Fruit fly (Drosophila melanogaster) whole organism, embryonic: ENCODE data around the gene CG34454.
A peak's percentile ranks its signal among the peaks of the same experiment; 100 is the strongest.

Experiments used
- Adf1 ChIP-seq: fragments of 200-800 bp; sonication (Bioruptor generic); IDR thresholded peaks from 2 replicates; pipeline ENCODE4 v1.3.6; 2022; ENCODE audit warnings: missing biosample characterization, missing genetic modification characterization
- B-H2 ChIP-seq: fragments of 200-800 bp; sonication (Bioruptor generic); optimal IDR thresholded peaks from 2 replicates; lab custom pipeline; 2018; ENCODE audit warnings: missing biosample characterization, mild to moderate bottlenecking, missing genetic modification characterization
- CG10543 ChIP-seq: fragments of 200-800 bp; sonication (Bioruptor generic); optimal IDR thresholded peaks from 3 replicates; lab custom pipeline; 2017; ENCODE audit warnings: missing biosample characterization, mild to moderate bottlenecking, missing genetic modification characterization, moderate library complexity
- CG12071 ChIP-seq: fragments of 200-800 bp; sonication (Bioruptor generic); optimal IDR thresholded peaks from 3 replicates; lab custom pipeline; 2018; ENCODE audit warnings: missing biosample characterization, mild to moderate bottlenecking, missing genetic modification characterization
- CG12155 ChIP-seq: fragments of 200-800 bp; sonication (Bioruptor generic); optimal IDR thresholded peaks from 3 replicates; lab custom pipeline; 2016; ENCODE audit warnings: missing biosample characterization, missing genetic modification characterization
- CG1603 ChIP-seq: fragments of 200-800 bp; sonication (Bioruptor generic); optimal IDR thresholded peaks from 2 replicates; lab custom pipeline; 2019; ENCODE audit warnings: missing biosample characterization, mild to moderate bottlenecking, missing genetic modification characterization, moderate library complexity
- CG17612 ChIP-seq: fragments of 200-800 bp; sonication (Bioruptor generic); IDR thresholded peaks from 2 replicates; pipeline ENCODE4 v1.3.6; 2022; ENCODE audit warnings: missing biosample characterization, missing genetic modification characterization
- CG2116 ChIP-seq: fragments of 200-800 bp; sonication (Bioruptor generic); optimal IDR thresholded peaks from 3 replicates; lab custom pipeline; 2018; ENCODE audit warnings: missing biosample characterization, mild to moderate bottlenecking, missing genetic modification characterization
- CG2120 ChIP-seq: fragments of 200-800 bp; sonication (Bioruptor generic); optimal IDR thresholded peaks from 3 replicates; lab custom pipeline; 2016; ENCODE audit warnings: missing biosample characterization, missing genetic modification characterization
- CG30431 ChIP-seq: fragments of 200-800 bp; sonication (Bioruptor generic); optimal IDR thresholded peaks from 2 replicates; lab custom pipeline; 2017; ENCODE audit warnings: missing biosample characterization, missing genetic modification characterization
- CG32772 ChIP-seq: fragments of 200-800 bp; sonication (Bioruptor generic); IDR thresholded peaks from 2 replicates; pipeline ENCODE4 v1.3.6; 2022; ENCODE audit warnings: missing biosample characterization, missing genetic modification characterization
- CG33557 ChIP-seq: fragments of 200-800 bp; sonication (Bioruptor generic); optimal IDR thresholded peaks from 2 replicates; lab custom pipeline; 2019; ENCODE audit warnings: missing biosample characterization, mild to moderate bottlenecking, missing genetic modification characterization, moderate library complexity
- CG34376 ChIP-seq: fragments of 200-800 bp; sonication (Bioruptor generic); optimal IDR thresholded peaks from 2 replicates; lab custom pipeline; 2018; ENCODE audit warnings: missing biosample characterization, mild to moderate bottlenecking, missing genetic modification characterization
- CG4820 ChIP-seq: fragments of 200-800 bp; sonication (Bioruptor generic); optimal IDR thresholded peaks from 3 replicates; lab custom pipeline; 2016; ENCODE audit warnings: missing biosample characterization, missing genetic modification characterization
- CG5245 ChIP-seq: fragments of 200-800 bp; sonication (Bioruptor generic); optimal IDR thresholded peaks from 3 replicates; lab custom pipeline; 2016; ENCODE audit warnings: missing biosample characterization, missing genetic modification characterization
- CG6765 ChIP-seq: fragments of 200-800 bp; sonication (Bioruptor generic); optimal IDR thresholded peaks from 3 replicates; lab custom pipeline; 2017; ENCODE audit warnings: missing biosample characterization, mild to moderate bottlenecking, missing genetic modification characterization
- CG8290 ChIP-seq, 3 experiments: fragments of 200-800 bp; sonication (Bioruptor generic); optimal IDR thresholded peaks; 2 replicates each; lab custom pipeline; 2016 to 2019; ENCODE audit warnings: missing biosample characterization in 3 of 3, missing genetic modification characterization in 3 of 3, mild to moderate bottlenecking in 2 of 3, moderate library complexity in 1 of 3
- CG8478 ChIP-seq: fragments of >200 bp; optimal IDR thresholded peaks from 2 replicates; lab custom pipeline; 2018
- CG9437 ChIP-seq: fragments of 200-800 bp; sonication (Bioruptor generic); optimal IDR thresholded peaks from 2 replicates; lab custom pipeline; 2018; ENCODE audit warnings: missing biosample characterization, mild to moderate bottlenecking, missing genetic modification characterization
- CHES-1-like ChIP-seq: fragments of 200-800 bp; sonication (Bioruptor generic); optimal IDR thresholded peaks from 2 replicates; lab custom pipeline; 2016; ENCODE audit warnings: missing biosample characterization, missing genetic modification characterization
- E2f2 ChIP-seq: fragments of 200-800 bp; sonication (Bioruptor generic); IDR thresholded peaks from 2 replicates; pipeline ENCODE4 v1.3.6; 2022; ENCODE audit warnings: missing biosample characterization, missing genetic modification characterization
- H2.0 ChIP-seq: fragments of 200-800 bp; sonication (Bioruptor generic); IDR thresholded peaks from 2 replicates; pipeline ENCODE4 v1.3.6; 2022; ENCODE audit warnings: missing biosample characterization, missing genetic modification characterization
- HLH54F ChIP-seq: fragments of 200-800 bp; sonication (Bioruptor generic); optimal IDR thresholded peaks from 3 replicates; lab custom pipeline; 2016; ENCODE audit warnings: missing biosample characterization, missing genetic modification characterization
- MESR4 ChIP-seq: fragments of 200-800 bp; sonication (Bioruptor generic); optimal IDR thresholded peaks from 2 replicates; lab custom pipeline; 2018; ENCODE audit warnings: missing biosample characterization, mild to moderate bottlenecking, missing genetic modification characterization, moderate library complexity
- MTF-1 ChIP-seq: fragments of 200-800 bp; sonication (Bioruptor generic); optimal IDR thresholded peaks from 2 replicates; lab custom pipeline; 2018; ENCODE audit warnings: missing biosample characterization, mild to moderate bottlenecking, missing genetic modification characterization, borderline replicate concordance
- Max ChIP-seq: fragments of 200-800 bp; sonication (Bioruptor generic); optimal IDR thresholded peaks from 2 replicates; lab custom pipeline; 2016; ENCODE audit warnings: missing biosample characterization, mild to moderate bottlenecking, missing genetic modification characterization
- Myb ChIP-seq: fragments of 200-800 bp; sonication (Bioruptor generic); optimal IDR thresholded peaks from 2 replicates; lab custom pipeline; 2016; ENCODE audit warnings: missing biosample characterization, missing genetic modification characterization
- Optix ChIP-seq: fragments of 200-800 bp; sonication (Bioruptor generic); IDR thresholded peaks from 3 replicates; pipeline ENCODE4 v1.3.6; 2022; ENCODE audit warnings: missing biosample characterization, missing genetic modification characterization
- Pdp1 ChIP-seq, 2 experiments: fragments of 200-800 bp; sonication (Bioruptor generic); optimal IDR thresholded peaks; 3 replicates each; lab custom pipeline; 2016; ENCODE audit warnings: missing biosample characterization in 2 of 2, missing genetic modification characterization in 2 of 2, mild to moderate bottlenecking in 1 of 2, moderate library complexity in 1 of 2
- Sin3A ChIP-seq: fragments of >200 bp; optimal IDR thresholded peaks from 2 replicates; lab custom pipeline; 2018
- Tbp ChIP-seq: fragments of >200 bp; optimal IDR thresholded peaks from 2 replicates; lab custom pipeline; 2018; ENCODE audit warnings: missing biosample characterization, missing genetic modification characterization
- Trl ChIP-seq, 3 experiments: fragments of >200 bp in 2 of 3; fragments of 200-800 bp in 1 of 3; sonication (Bioruptor generic) in 1 of 3; optimal IDR thresholded peaks; 2 replicates in 1 of 3; 3 replicates in 2 of 3; lab custom pipeline; 2016 to 2017; ENCODE audit warnings: missing biosample characterization in 1 of 3, missing genetic modification characterization in 1 of 3
- Usf ChIP-seq: fragments of 200-800 bp; sonication (Bioruptor generic); optimal IDR thresholded peaks from 2 replicates; lab custom pipeline; 2017; ENCODE audit warnings: missing genotype, missing biosample characterization, missing genetic modification characterization
- Xrp1 ChIP-seq: fragments of 200-800 bp; sonication (Bioruptor generic); IDR thresholded peaks from 2 replicates; pipeline ENCODE4 v1.3.6; 2022; ENCODE audit warnings: missing biosample characterization, missing genetic modification characterization
- YL-1 ChIP-seq: fragments of 200-800 bp; sonication (Bioruptor generic); optimal IDR thresholded peaks from 3 replicates; lab custom pipeline; 2017; ENCODE audit warnings: missing biosample characterization, mild to moderate bottlenecking, missing genetic modification characterization
- ci ChIP-seq: fragments of 200-800 bp; sonication (Bioruptor generic); IDR thresholded peaks from 3 replicates; pipeline ENCODE4 v1.3.6; 2022; ENCODE audit warnings: missing biosample characterization, missing genetic modification characterization
- crc ChIP-seq: fragments of 200-800 bp; sonication (Bioruptor generic); optimal IDR thresholded peaks from 2 replicates; lab custom pipeline; 2016; ENCODE audit warnings: missing biosample characterization, missing genetic modification characterization
- crol ChIP-seq: fragments of 200-800 bp; sonication (Bioruptor generic); IDR thresholded peaks from 2 replicates; pipeline ENCODE4 v1.3.6; 2022; ENCODE audit warnings: missing biosample characterization, missing genetic modification characterization
- exex ChIP-seq: fragments of 200-800 bp; sonication (Bioruptor generic); optimal IDR thresholded peaks from 4 replicates; lab custom pipeline; 2018; ENCODE audit warnings: missing biosample characterization, mild to moderate bottlenecking, missing genetic modification characterization, moderate library complexity
- eyg ChIP-seq: fragments of 200-800 bp; sonication (Bioruptor generic); optimal IDR thresholded peaks from 3 replicates; lab custom pipeline; 2016; ENCODE audit warnings: missing biosample characterization, missing genetic modification characterization
- fd64A ChIP-seq: fragments of 200-800 bp; sonication (Bioruptor generic); optimal IDR thresholded peaks from 3 replicates; lab custom pipeline; 2018; ENCODE audit warnings: missing biosample characterization, mild to moderate bottlenecking, missing genetic modification characterization
- nom ChIP-seq: fragments of 200-800 bp; sonication (Bioruptor generic); optimal IDR thresholded peaks from 2 replicates; lab custom pipeline; 2017; ENCODE audit warnings: missing biosample characterization, missing genetic modification characterization, mild to moderate bottlenecking, moderate library complexity, missing genetic modification reagents
- oc ChIP-seq: fragments of 200-800 bp; sonication (Bioruptor generic); optimal IDR thresholded peaks from 2 replicates; lab custom pipeline; 2018; ENCODE audit warnings: missing biosample characterization, mild to moderate bottlenecking, missing genetic modification characterization, moderate library complexity
- otp ChIP-seq: fragments of 200-800 bp; sonication (Bioruptor generic); IDR thresholded peaks from 3 replicates; pipeline ENCODE4, ENCODE4 v1.3.6; 2022; ENCODE audit warnings: missing biosample characterization, missing genetic modification characterization
- pzg ChIP-seq: fragments of 200-800 bp; sonication (Bioruptor generic); optimal IDR thresholded peaks from 3 replicates; lab custom pipeline; 2018; ENCODE audit warnings: missing biosample characterization, mild to moderate bottlenecking, missing genetic modification characterization, moderate library complexity
- row ChIP-seq: fragments of 200-800 bp; sonication (Bioruptor generic); IDR thresholded peaks from 3 replicates; pipeline ENCODE4 v1.3.6; 2022; ENCODE audit warnings: missing biosample characterization, missing genetic modification characterization
- stwl ChIP-seq: fragments of 200-800 bp; sonication (Bioruptor generic); optimal IDR thresholded peaks from 3 replicates; lab custom pipeline; 2018; ENCODE audit warnings: missing biosample characterization, mild to moderate bottlenecking, missing genetic modification characterization, moderate library complexity
- zen2 ChIP-seq: fragments of 200-800 bp; sonication (Bioruptor generic); IDR thresholded peaks from 3 replicates; pipeline ENCODE4 v1.3.6; 2022; ENCODE audit warnings: missing biosample characterization, missing genetic modification characterization; ENCODE audit not compliant: partially characterized antibody

Gene CG34454

dm6 chr3L:205723-206284 is 26.3 kb downstream of the CG34454 start, which contains the start of the genes Gk1 and CG13876 (continued):
- TF ChIP-seq Usf (GFP tag; lab: Kevin White, UChicago) (peak; percentile 78), crc (GFP tag; lab: Kevin White, UChicago) (no peak), crol (GFP tag; lab: Robert Waterston, UW) (peak; percentile 63), CG6765 (GFP tag; lab: Kevin White, UChicago) (peak; percentile 94), eyg (no peak), CG1603 (tag; lab: Kevin White, UChicago) (peak; percentile 76), CG34376 (GFP tag; lab: Kevin White, UChicago) (peak; percentile 98), Max (peak; percentile 90), CG5245 (GFP tag; lab: Kevin White, UChicago) (peak; percentile 81), CG33557 (peak; percentile 92), oc (tag; lab: Kevin White, UChicago) (peak; percentile 95), row (GFP tag; lab: Robert Waterston, UW) (peak; percentile 96), CG2116 (GFP tag; lab: Kevin White, UChicago) (peak; percentile 75), Adf1 (GFP tag; lab: Robert Waterston, UW) (peak; percentile 83)

DNA sequence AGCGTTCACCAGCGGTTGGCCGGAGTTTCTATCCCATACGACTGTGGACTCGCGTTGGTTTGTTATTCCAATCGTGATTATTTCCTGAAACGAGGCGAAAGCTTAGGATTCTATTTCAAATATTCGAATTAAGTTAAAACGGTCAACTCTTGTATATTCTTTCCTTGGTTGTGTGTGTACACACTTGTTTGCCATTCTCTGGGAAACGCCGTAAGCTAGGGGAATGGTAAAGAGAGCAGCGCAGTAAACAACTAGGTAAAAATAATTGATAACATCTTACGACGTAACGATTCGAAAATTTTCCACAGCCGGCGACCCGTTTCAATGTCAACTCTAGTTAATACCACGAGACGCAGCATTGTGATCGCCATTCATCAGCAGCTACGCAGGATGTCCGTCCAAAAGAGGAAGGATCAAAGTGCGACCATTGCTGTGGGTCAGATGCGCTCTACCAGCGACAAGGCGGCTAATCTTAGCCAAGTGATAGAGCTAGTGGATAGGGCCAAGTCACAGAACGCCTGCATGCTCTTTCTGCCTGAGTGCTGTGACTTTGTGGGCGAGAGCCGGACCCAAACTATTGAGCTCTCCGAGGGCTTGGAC is 28.5 kb downstream of the CG34454 start, which contains the start of gene NitFhit:
Gene NitFhit, plus strand, starts transcription at position 195 of the 600 bp plus-strand sequence.
- TF ChIP-seq Tbp: no peak
- TF ChIP-seq otp (GFP tag; lab: Robert Waterston, UW): no peak
- TF ChIP-seq YL-1 (GFP tag; lab: Kevin White, UChicago): peak; percentile 66
- no peak for TF ChIP-seq H2.0 (GFP tag; lab: Robert Waterston, UW)
- TF ChIP-seq Sin3A: peak; percentile 31
- TF ChIP-seq CG12155 (GFP tag; lab: Kevin White, UChicago): no peak
- TF ChIP-seq CG12071 (GFP tag; lab: Kevin White, UChicago): no peak
- TF ChIP-seq Myb (GFP tag; lab: Kevin White, UChicago): peak; percentile 95
- peak; percentile 31 for TF ChIP-seq stwl (tag; lab: Kevin White, UChicago)
- TF ChIP-seq E2f2: peak; percentile 54
- TF ChIP-seq exex: peak; percentile 8
- TF ChIP-seq MTF-1 (GFP tag; lab: Kevin White, UChicago): no peak
- peak; percentile 75 for TF ChIP-seq CG1603 (tag; lab: Kevin White, UChicago)
- TF ChIP-seq Trl (optimal IDR thresholded peaks at IDR 0.05; lab: Kevin White, UChicago): peak in 1 of 2 experiments; percentile 18
- no peak for TF ChIP-seq Trl (GFP tag; optimal IDR thresholded peaks at IDR 0.05; lab: Kevin White, UChicago)
- TF ChIP-seq CG17612 (GFP tag; lab: Robert Waterston, UW): no peak
- TF ChIP-seq pzg (GFP tag; lab: Kevin White, UChicago): peak; percentile 65
- TF ChIP-seq nom: peak; percentile 52
- peak; percentile 87 for TF ChIP-seq CG4820 (GFP tag; lab: Kevin White, UChicago)
- no peak for TF ChIP-seq CG32772 (GFP tag; lab: Robert Waterston, UW)
- TF ChIP-seq CG10543 (GFP tag; lab: Kevin White, UChicago): peak; percentile 8
- no peak for TF ChIP-seq zen2 (GFP tag; lab: Robert Waterston, UW)
- peak; percentile 34 for TF ChIP-seq B-H2 (GFP tag; lab: Kevin White, UChicago)
- no peak for TF ChIP-seq HLH54F (GFP tag; lab: Kevin White, UChicago)
- TF ChIP-seq fd64A (GFP tag; lab: Kevin White, UChicago): no peak
- peak; percentile 96 for TF ChIP-seq CG9437 (GFP tag; lab: Kevin White, UChicago)
- TF ChIP-seq Pdp1 (GFP tag; optimal IDR thresholded peaks at IDR 0.05; lab: Kevin White, UChicago): peak in 1 of 2 experiments; percentile 89
- TF ChIP-seq CG8478 (lab: Kevin White, UChicago): no peak
- peak; percentile 46 for TF ChIP-seq MESR4
- TF ChIP-seq CHES-1-like (GFP tag; lab: Kevin White, UChicago): peak; percentile 5
- no peak for TF ChIP-seq CG8290 (GFP tag; optimal IDR thresholded peaks at IDR 0.05; lab: Kevin White, UChicago)
- peak in 1 of 2 experiments; percentile 17 for TF ChIP-seq CG8290 (tag; optimal IDR thresholded peaks at IDR 0.05; lab: Kevin White, UChicago)
- no peak for TF ChIP-seq CG30431 (GFP tag; lab: Kevin White, UChicago)
- no peak for TF ChIP-seq Optix (GFP tag; lab: Robert Waterston, UW)
- TF ChIP-seq Xrp1 (GFP tag; lab: Robert Waterston, UW): no peak
- peak; percentile 45; the same call in 1 of the 3 replicates for TF ChIP-seq ci (GFP tag; lab: Robert Waterston, UW)
- peak; percentile 15 for TF ChIP-seq CG2120
